Fruit fly (Drosophila melanogaster) whole organism, embryonic: ENCODE results near the gene CG4942.

Experiments
- Adf1 ChIP-seq: fragments of 200-800 bp; sonication (Bioruptor generic); IDR thresholded peaks from 2 replicates; pipeline ENCODE4 v1.3.6; 2022; ENCODE audit warnings: missing biosample characterization, missing genetic modification characterization
- BEAF-32 ChIP-seq: fragments of 200-800 bp; sonication (Bioruptor generic); optimal IDR thresholded peaks from 3 replicates; lab custom pipeline; 2017; ENCODE audit warnings: missing biosample characterization, missing genetic modification characterization, mild to moderate bottlenecking, moderate library complexity, missing genetic modification reagents
- CG10431 ChIP-seq: fragments of 200-800 bp; sonication (Bioruptor generic); optimal IDR thresholded peaks from 3 replicates; lab custom pipeline; 2018; ENCODE audit warnings: missing biosample characterization, mild to moderate bottlenecking, missing genetic modification characterization
- CG10654 ChIP-seq: fragments of 200-800 bp; sonication (Bioruptor generic); optimal IDR thresholded peaks from 2 replicates; lab custom pipeline; 2016; ENCODE audit warnings: missing biosample characterization, missing genetic modification characterization
- CG11093 ChIP-seq: fragments of 200-800 bp; sonication (Bioruptor generic); IDR thresholded peaks from 3 replicates; pipeline ENCODE4 v1.3.6; 2022; ENCODE audit warnings: missing biosample characterization, missing genetic modification characterization
- CG12769 ChIP-seq: fragments of 200-800 bp; sonication (Bioruptor generic); optimal IDR thresholded peaks from 2 replicates; lab custom pipeline; 2019; ENCODE audit warnings: missing biosample characterization, mild to moderate bottlenecking, missing genetic modification characterization, moderate library complexity
- CG14710 ChIP-seq: fragments of 200-800 bp; sonication (Bioruptor generic); optimal IDR thresholded peaks from 3 replicates; lab custom pipeline; 2019; ENCODE audit warnings: missing biosample characterization, mild to moderate bottlenecking, missing genetic modification characterization, moderate library complexity
- CG1602 ChIP-seq: fragments of 200-800 bp; sonication (Bioruptor generic); optimal IDR thresholded peaks from 3 replicates; lab custom pipeline; 2016; ENCODE audit warnings: missing biosample characterization, missing genetic modification characterization
- CG2889 ChIP-seq: fragments of 200-800 bp; sonication (Bioruptor generic); IDR thresholded peaks from 3 replicates; pipeline ENCODE4 v1.3.6; 2022; ENCODE audit warnings: missing biosample characterization, missing genetic modification characterization
- CG30431 ChIP-seq: fragments of 200-800 bp; sonication (Bioruptor generic); optimal IDR thresholded peaks from 2 replicates; lab custom pipeline; 2017; ENCODE audit warnings: missing biosample characterization, missing genetic modification characterization
- CG33557 ChIP-seq: fragments of 200-800 bp; sonication (Bioruptor generic); optimal IDR thresholded peaks from 2 replicates; lab custom pipeline; 2019; ENCODE audit warnings: missing biosample characterization, mild to moderate bottlenecking, missing genetic modification characterization, moderate library complexity
- CG3847 ChIP-seq: fragments of 200-800 bp; sonication (Bioruptor generic); IDR thresholded peaks from 2 replicates; pipeline ENCODE4 v1.3.6; 2022; ENCODE audit warnings: missing biosample characterization, missing genetic modification characterization
- CG42726 ChIP-seq: fragments of 200-800 bp; sonication (Bioruptor generic); IDR thresholded peaks from 2 replicates; pipeline ENCODE4 v1.3.6; 2022; ENCODE audit warnings: missing biosample characterization, missing genetic modification characterization; ENCODE audit not compliant: partially characterized antibody
- CG4328 ChIP-seq: fragments of 200-800 bp; sonication (Bioruptor generic); optimal IDR thresholded peaks from 3 replicates; lab custom pipeline; 2017; ENCODE audit warnings: missing biosample characterization, missing genetic modification reagents, missing genetic modification characterization
- CG4360 ChIP-seq: fragments of 200-800 bp; sonication (Bioruptor generic); IDR thresholded peaks from 2 replicates; pipeline ENCODE4 v1.3.6; 2022; ENCODE audit warnings: missing biosample characterization, missing genetic modification characterization
- CG4404 ChIP-seq: fragments of 200-800 bp; sonication (Bioruptor generic); IDR thresholded peaks from 2 replicates; pipeline ENCODE4 v1.3.6; 2022; ENCODE audit warnings: missing biosample characterization, missing genetic modification characterization
- CG6765 ChIP-seq: fragments of 200-800 bp; sonication (Bioruptor generic); optimal IDR thresholded peaks from 3 replicates; lab custom pipeline; 2017; ENCODE audit warnings: missing biosample characterization, mild to moderate bottlenecking, missing genetic modification characterization
- CG8944 ChIP-seq: fragments of 200-800 bp; sonication (Bioruptor generic); optimal IDR thresholded peaks from 3 replicates; lab custom pipeline; 2016; ENCODE audit warnings: missing biosample characterization, missing genetic modification characterization
- CG9797 ChIP-seq: fragments of 200-800 bp; sonication (Bioruptor generic); optimal IDR thresholded peaks from 3 replicates; lab custom pipeline; 2018; ENCODE audit warnings: missing biosample characterization, mild to moderate bottlenecking, missing genetic modification characterization
- CHES-1-like ChIP-seq: fragments of 200-800 bp; sonication (Bioruptor generic); optimal IDR thresholded peaks from 2 replicates; lab custom pipeline; 2016; ENCODE audit warnings: missing biosample characterization, missing genetic modification characterization
- Deaf1 ChIP-seq: fragments of 200-800 bp; optimal IDR thresholded peaks from 3 replicates; lab custom pipeline; 2019; ENCODE audit warnings: missing biosample characterization, mild to moderate bottlenecking, missing genetic modification characterization, moderate library complexity
- Eip74EF ChIP-seq, 2 experiments: fragments of 200-800 bp in 1 of 2; fragments of >200 bp in 1 of 2; sonication (Bioruptor generic) in 1 of 2; optimal IDR thresholded peaks; 2 replicates each; lab custom pipeline; 2017 to 2019; ENCODE audit warnings: missing biosample characterization in 2 of 2, missing genetic modification characterization in 2 of 2, mild to moderate bottlenecking in 1 of 2, moderate library complexity in 1 of 2
- Ets65A ChIP-seq: fragments of 200-800 bp; sonication (Bioruptor generic); peaks from one replicate; lab custom pipeline; 2016; ENCODE audit warnings: missing biosample characterization, missing genetic modification characterization
- HLH3B ChIP-seq: fragments of 200-800 bp; sonication (Bioruptor generic); IDR thresholded peaks from 2 replicates; pipeline ENCODE4 v1.3.6; 2022; ENCODE audit warnings: missing biosample characterization, missing genetic modification characterization
- HLH4C ChIP-seq: fragments of 200-800 bp; sonication (Bioruptor generic); IDR thresholded peaks from 3 replicates; pipeline ENCODE4 v1.3.6; 2022; ENCODE audit warnings: missing biosample characterization, missing genetic modification characterization; ENCODE audit not compliant: partially characterized antibody
- Lim3 ChIP-seq: fragments of 200-800 bp; sonication (Bioruptor generic); IDR thresholded peaks from 2 replicates; pipeline ENCODE4 v1.3.6; 2022; ENCODE audit warnings: missing biosample characterization, missing genetic modification characterization
- Mes4 ChIP-seq: fragments of 200-800 bp; sonication (Bioruptor generic); optimal IDR thresholded peaks from 2 replicates; lab custom pipeline; 2016; ENCODE audit warnings: missing biosample characterization, missing genetic modification characterization
- NK7.1 ChIP-seq: fragments of 200-800 bp; sonication (Bioruptor generic); optimal IDR thresholded peaks from 3 replicates; lab custom pipeline; 2016; ENCODE audit warnings: missing biosample characterization, missing genetic modification characterization
- Poxn ChIP-seq: fragments of 200-800 bp; sonication (Bioruptor generic); IDR thresholded peaks from 2 replicates; pipeline ENCODE4 v1.3.6; 2022; ENCODE audit warnings: missing biosample characterization, missing genetic modification characterization
- Ptx1 ChIP-seq: fragments of 200-800 bp; sonication (Bioruptor generic); IDR thresholded peaks from 2 replicates; pipeline ENCODE4 v1.3.6; 2022; ENCODE audit warnings: missing biosample characterization, missing genetic modification characterization
- Scr ChIP-seq: fragments of 200-800 bp; sonication (Bioruptor generic); IDR thresholded peaks from 2 replicates; pipeline ENCODE4 v1.3.6; 2022; ENCODE audit warnings: missing biosample characterization, missing genetic modification characterization; ENCODE audit not compliant: partially characterized antibody
- Side ChIP-seq: fragments of 200-800 bp; sonication (Bioruptor generic); optimal IDR thresholded peaks from 2 replicates; lab custom pipeline; 2016; ENCODE audit warnings: missing biosample characterization, missing genetic modification characterization
- ac ChIP-seq: fragments of 200-800 bp; sonication (Bioruptor generic); optimal IDR thresholded peaks from 3 replicates; lab custom pipeline; 2017; ENCODE audit warnings: missing biosample characterization, mild to moderate bottlenecking, missing genetic modification characterization
- amos ChIP-seq: fragments of 200-800 bp; sonication (Bioruptor generic); IDR thresholded peaks from 2 replicates; pipeline ENCODE4 v1.3.6; 2022; ENCODE audit warnings: missing biosample characterization, missing genetic modification characterization; ENCODE audit not compliant: partially characterized antibody
- ato ChIP-seq: fragments of 200-800 bp; sonication (Bioruptor generic); IDR thresholded peaks from 2 replicates; pipeline ENCODE4 v1.3.6; 2022; ENCODE audit warnings: missing biosample characterization, missing genetic modification characterization; ENCODE audit not compliant: partially characterized antibody
- bab2 ChIP-seq: fragments of 200-800 bp; sonication (Bioruptor generic); optimal IDR thresholded peaks from 2 replicates; lab custom pipeline; 2016; ENCODE audit warnings: missing biosample characterization, missing genetic modification characterization
- bigmax ChIP-seq: fragments of 200-800 bp; sonication (Bioruptor generic); optimal IDR thresholded peaks from 2 replicates; lab custom pipeline; 2018; ENCODE audit warnings: missing biosample characterization, mild to moderate bottlenecking, missing genetic modification characterization
- danr ChIP-seq: fragments of 200-800 bp; sonication (Bioruptor generic); IDR thresholded peaks from 2 replicates; pipeline ENCODE4 v1.3.6; 2022; ENCODE audit warnings: missing biosample characterization, missing genetic modification characterization
- dmrt99B ChIP-seq: fragments of 200-800 bp; sonication (Bioruptor generic); optimal IDR thresholded peaks from 2 replicates; lab custom pipeline; 2018; ENCODE audit warnings: missing biosample characterization, mild to moderate bottlenecking, missing genetic modification characterization, moderate library complexity
- eve ChIP-seq, 2 experiments: fragments of >200 bp; optimal IDR thresholded peaks; 2 replicates each; lab custom pipeline; 2017; ENCODE audit warnings: missing biosample characterization in 2 of 2, missing genetic modification characterization in 2 of 2
- fd3F ChIP-seq: fragments of 200-800 bp; sonication (Bioruptor generic); optimal IDR thresholded peaks from 2 replicates; lab custom pipeline; 2018; ENCODE audit warnings: missing biosample characterization, mild to moderate bottlenecking, missing genetic modification characterization, moderate library complexity
- fd96Cb ChIP-seq: fragments of 200-800 bp; sonication (Bioruptor generic); optimal IDR thresholded peaks from 2 replicates; lab custom pipeline; 2018; ENCODE audit warnings: missing biosample characterization, mild to moderate bottlenecking, missing genetic modification characterization, moderate library complexity
- gem ChIP-seq: fragments of 200-800 bp; sonication (Bioruptor generic); optimal IDR thresholded peaks from 2 replicates; lab custom pipeline; 2019; ENCODE audit warnings: missing biosample characterization, mild to moderate bottlenecking, missing genetic modification characterization, moderate library complexity
- gsb-n ChIP-seq: fragments of 200-800 bp; sonication (Bioruptor generic); optimal IDR thresholded peaks from 3 replicates; lab custom pipeline; 2018; ENCODE audit warnings: missing biosample characterization, mild to moderate bottlenecking, missing genetic modification characterization
- hkb ChIP-seq, 2 experiments: fragments of 200-800 bp in 1 of 2; fragments of >200 bp in 1 of 2; sonication (Bioruptor generic) in 1 of 2; IDR thresholded peaks in 1 of 2; optimal IDR thresholded peaks in 1 of 2; 2 replicates each; pipeline versions ENCODE4 v1.3.6 to Lab custom; 2017 to 2022; ENCODE audit warnings: missing biosample characterization in 1 of 2, missing genetic modification characterization in 1 of 2
- org-1 ChIP-seq: fragments of 200-800 bp; sonication (Bioruptor generic); optimal IDR thresholded peaks from 2 replicates; lab custom pipeline; 2017; ENCODE audit warnings: missing biosample characterization, missing genetic modification characterization
- otp ChIP-seq: fragments of 200-800 bp; sonication (Bioruptor generic); IDR thresholded peaks from 3 replicates; pipeline ENCODE4, ENCODE4 v1.3.6; 2022; ENCODE audit warnings: missing biosample characterization, missing genetic modification characterization
- ro ChIP-seq: fragments of 200-800 bp; sonication (Bioruptor generic); IDR thresholded peaks from 2 replicates; pipeline ENCODE4 v1.3.6; 2022; ENCODE audit warnings: missing biosample characterization, missing genetic modification characterization
- sens ChIP-seq: fragments of 200-800 bp; sonication (Bioruptor generic); peaks from one replicate; lab custom pipeline; 2016; ENCODE audit warnings: missing biosample characterization, missing genetic modification characterization
- tll ChIP-seq, 2 experiments: fragments of 200-800 bp in 1 of 2; fragments of >200 bp in 1 of 2; sonication (Bioruptor generic) in 1 of 2; optimal IDR thresholded peaks; 2 replicates each; lab custom pipeline; 2017 to 2019; ENCODE audit warnings: missing biosample characterization in 2 of 2, missing genetic modification characterization in 2 of 2, mild to moderate bottlenecking in 1 of 2, moderate library complexity in 1 of 2

The CG4942 gene

DNA sequence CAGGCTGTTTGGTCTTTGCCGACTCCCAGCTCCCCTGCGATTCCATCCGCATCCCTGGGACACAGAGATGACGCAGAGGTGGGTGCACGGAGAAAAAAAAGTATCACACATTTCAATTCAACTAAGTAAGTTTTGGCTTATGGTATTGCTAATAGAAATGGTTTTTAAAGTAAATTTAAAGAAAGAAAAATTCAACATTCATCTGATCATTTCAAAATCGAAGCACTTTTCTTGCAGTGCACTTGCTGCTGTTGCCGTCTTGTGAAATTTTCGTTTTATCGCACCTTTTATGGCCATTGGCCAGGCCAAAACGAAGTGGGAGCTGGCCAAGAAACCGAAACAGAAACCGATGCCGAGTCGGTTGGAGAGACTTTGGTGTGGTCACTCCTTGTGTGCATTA lies 27.6 kb upstream of the CG4942 start (continued):
- TF ChIP-seq Ptx1 (GFP tag; lab: Robert Waterston, UW): peak; percentile 80
- TF ChIP-seq CG8944 (GFP tag; lab: Kevin White, UChicago): peak; percentile 0
- peak; percentile 94 for TF ChIP-seq sens (GFP tag; lab: Kevin White, UChicago)
- TF ChIP-seq CG30431 (GFP tag; lab: Kevin White, UChicago): peak; percentile 3
- TF ChIP-seq Mes4 (GFP tag; lab: Kevin White, UChicago): peak; percentile 6
- peak; percentile 77 for TF ChIP-seq CG4404 (GFP tag; lab: Robert Waterston, UW)
- TF ChIP-seq CG42726 (GFP tag; lab: Robert Waterston, UW): no peak
- no peak for TF ChIP-seq bigmax
- TF ChIP-seq CG10431 (GFP tag; lab: Kevin White, UChicago): no peak
- TF ChIP-seq gsb-n (tag; lab: Kevin White, UChicago): peak; percentile 24
- peak in 1 of 2 experiments; percentile 50 for TF ChIP-seq Eip74EF (GFP tag; optimal IDR thresholded peaks at IDR 0.05; lab: Kevin White, UChicago)
- TF ChIP-seq amos (GFP tag; lab: Robert Waterston, UW): no peak
- TF ChIP-seq CG14710 (tag; lab: Kevin White, UChicago): peak; percentile 71
- no peak for TF ChIP-seq Lim3
- TF ChIP-seq eve (GFP tag; optimal IDR thresholded peaks at IDR 0.05; lab: Kevin White, UChicago): peak in 1 of 2 experiments; percentile 59
- no peak for TF ChIP-seq HLH4C (GFP tag; lab: Robert Waterston, UW)
- peak; percentile 33 for TF ChIP-seq org-1 (GFP tag; lab: Kevin White, UChicago)
- TF ChIP-seq CG9797 (GFP tag; lab: Kevin White, UChicago): no peak
- no peak for TF ChIP-seq Poxn
- peak; percentile 16 for TF ChIP-seq CG4328 (GFP tag; lab: Kevin White, UChicago)
- TF ChIP-seq CG2889: 0 out of 3 replicates have a peak, but pooled peaks have one; percentile 49
- TF ChIP-seq CG3847: no peak; the same call in 1 of the 2 replicates
- no peak for TF ChIP-seq ato (GFP tag; lab: Robert Waterston, UW)
- peak; percentile 42 for TF ChIP-seq CG12769
- peak; percentile 67 for TF ChIP-seq gem (tag; lab: Kevin White, UChicago)
- no peak for TF ChIP-seq CHES-1-like (GFP tag; lab: Kevin White, UChicago)
- TF ChIP-seq BEAF-32 (GFP tag; lab: Kevin White, UChicago): no peak
- TF ChIP-seq tll (GFP tag; optimal IDR thresholded peaks at IDR 0.05; lab: Kevin White, UChicago): peak in 1 of 2 experiments; percentile 33
- peak; percentile 46 for TF ChIP-seq CG1602 (GFP tag; lab: Kevin White, UChicago)
- TF ChIP-seq NK7.1 (GFP tag; lab: Kevin White, UChicago): peak; percentile 15
- TF ChIP-seq CG33557 (GFP tag; lab: Kevin White, UChicago): peak; percentile 8
- TF ChIP-seq Ets65A (GFP tag; lab: Kevin White, UChicago): peak; percentile 97
- peak; percentile 51; the same call in 1 of the 2 replicates for TF ChIP-seq danr (GFP tag; lab: Robert Waterston, UW)
- peak; percentile 74 for TF ChIP-seq fd96Cb (tag; lab: Kevin White, UChicago)
- TF ChIP-seq Scr (GFP tag; lab: Robert Waterston, UW): no peak
- peak; percentile 53 for TF ChIP-seq ro
- TF ChIP-seq CG11093 (GFP tag; lab: Robert Waterston, UW): peak; percentile 63; the same call in 2 of the 3 replicates
- TF ChIP-seq CG10654: peak; percentile 36
- TF ChIP-seq fd3F (GFP tag; lab: Kevin White, UChicago): no peak
- peak; percentile 40; the same call in 1 of the 2 replicates for TF ChIP-seq CG4360 (GFP tag; lab: Robert Waterston, UW)
- TF ChIP-seq CG6765 (GFP tag; lab: Kevin White, UChicago): peak; percentile 18
- TF ChIP-seq Deaf1: peak; percentile 56
- TF ChIP-seq Adf1 (GFP tag; lab: Robert Waterston, UW): no peak
- peak; percentile 46 for TF ChIP-seq ac (GFP tag; lab: Kevin White, UChicago)
- peak; percentile 68 for TF ChIP-seq bab2 (GFP tag; lab: Kevin White, UChicago)
- peak; percentile 77 for TF ChIP-seq HLH3B (GFP tag; lab: Robert Waterston, UW)
- TF ChIP-seq Side (GFP tag; lab: Kevin White, UChicago): peak; percentile 52
- TF ChIP-seq hkb (optimal IDR thresholded peaks at IDR 0.05; lab: Kevin White, UChicago): no peak
- TF ChIP-seq hkb (GFP tag; IDR thresholded peaks at IDR 0.05; lab: Robert Waterston, UW): peak; percentile 90
- peak; percentile 82 for TF ChIP-seq dmrt99B
- TF ChIP-seq otp (GFP tag; lab: Robert Waterston, UW): peak; percentile 78
